Worm (Caenorhabditis elegans) whole organism, L1 larva: Measurements from ENCODE around the gene ani-1.

Source experiments
- aly-2 ChIP-seq: fragments of 150-350 bp; optimal IDR thresholded peaks from 2 replicates; lab custom pipeline; 2014; ENCODE audit warnings: missing biosample characterization, missing genetic modification characterization
- efl-1 ChIP-seq, 4 experiments: fragments of 150-350 bp; optimal IDR thresholded peaks in 3 of 4; peaks in 1 of 4; 1 replicate in 1 of 4; 2 replicates in 3 of 4; lab custom pipeline; 2014; ENCODE audit warnings: missing biosample characterization in 2 of 4, missing genetic modification characterization in 2 of 4, missing genetic modification reagents in 2 of 4
- elt-2 ChIP-seq: sonication (generic microtip); optimal IDR thresholded peaks from 2 replicates; lab custom pipeline; 2016; ENCODE audit warnings: missing genetic modification characterization, mild to moderate bottlenecking, inconsistent platforms, missing compliant biosample characterization, missing genetic modification reagents
- fkh-8 ChIP-seq: sonication (generic microtip); optimal IDR thresholded peaks from 2 replicates; lab custom pipeline; 2016; ENCODE audit warnings: mild to moderate bottlenecking, missing genetic modification characterization, missing compliant biosample characterization
- fos-1 ChIP-seq: fragments of 150-350 bp; optimal IDR thresholded peaks from 2 replicates; lab custom pipeline; 2014; ENCODE audit warnings: missing biosample characterization, missing genetic modification characterization
- jun-1 ChIP-seq: fragments of 150-350 bp; optimal IDR thresholded peaks from 2 replicates; lab custom pipeline; 2014; ENCODE audit warnings: missing biosample characterization, missing genetic modification reagents, missing genetic modification characterization
- sox-4 ChIP-seq: sonication (generic microtip); optimal IDR thresholded peaks from 2 replicates; lab custom pipeline; 2016; ENCODE audit warnings: missing genetic modification characterization, missing compliant biosample characterization
- tbx-2 ChIP-seq: sonication (generic microtip); optimal IDR thresholded peaks from 2 replicates; lab custom pipeline; 2016; ENCODE audit warnings: missing genetic modification characterization, missing compliant biosample characterization
- tlp-1 ChIP-seq: fragments of 150-350 bp; optimal IDR thresholded peaks from 2 replicates; lab custom pipeline; 2014; ENCODE audit warnings: missing biosample characterization, missing genetic modification characterization
- unc-130 ChIP-seq: fragments of 150-350 bp; optimal IDR thresholded peaks from 2 replicates; lab custom pipeline; 2017; ENCODE audit warnings: missing biosample characterization, missing genetic modification characterization, inconsistent platforms
- ztf-11 ChIP-seq, 2 experiments: sonication (generic microtip); optimal IDR thresholded peaks; 2 replicates each; lab custom pipeline; 2016 to 2017; ENCODE audit warnings: missing genetic modification characterization in 2 of 2, missing biosample characterization in 1 of 2, missing compliant biosample characterization in 1 of 2
- ztf-4 ChIP-seq: fragments of 150-350 bp; optimal IDR thresholded peaks from 2 replicates; lab custom pipeline; 2014; ENCODE audit warnings: missing biosample characterization, missing genetic modification characterization

ce11 chrIII:12429579-12430084 lies 23.5 kb downstream of the ani-1 start, which contains the start of gene snr-6:
- peak; percentile 41 for TF ChIP-seq jun-1 (tag; lab: Kevin White, UChicago)
- peak; percentile 62 to 97 for TF ChIP-seq efl-1 (optimal IDR thresholded peaks at IDR 0.05; lab: Kevin White, UChicago)
- peak; percentile 98 to 99 for TF ChIP-seq efl-1 (GFP tag; optimal IDR thresholded peaks at IDR 0.05 in 1 of 2; lab: Kevin White, UChicago)
- TF ChIP-seq ztf-4 (tag; lab: Kevin White, UChicago) = no peak
- TF ChIP-seq sox-4 (tag; lab: Kevin White, UChicago) = peak; percentile 6
- peak; percentile 72 for TF ChIP-seq aly-2 (tag; lab: Kevin White, UChicago)
- peak; percentile 85 for TF ChIP-seq unc-130
- TF ChIP-seq tbx-2 (tag; lab: Kevin White, UChicago) = peak; percentile 71
- no peak for TF ChIP-seq tlp-1 (tag; lab: Kevin White, UChicago)
- no peak for TF ChIP-seq elt-2
- TF ChIP-seq fkh-8 (tag; lab: Kevin White, UChicago) = peak; percentile 59
- TF ChIP-seq ztf-11 (tag; optimal IDR thresholded peaks at IDR 0.05; lab: Kevin White, UChicago) = peak in 1 of 2 experiments; percentile 22
- peak; percentile 81 for TF ChIP-seq fos-1 (tag; lab: Kevin White, UChicago)
